Worm (Caenorhabditis elegans) whole organism, mixed stage, embryonic: ENCODE data around the gene nex-4.
"Not testable (repeated sequence)": the region's sequence is repeated elsewhere in the genome, so short reads cannot be mapped to it uniquely, and the experiment has no call there.

ENCODE experiments used
- M03D4.4 ChIP-seq: sonication (generic microtip); optimal IDR thresholded peaks from 2 replicates; lab custom pipeline; 2017; ENCODE audit warnings: mild to moderate bottlenecking, missing genetic modification characterization, missing compliant biosample characterization
- bed-3 ChIP-seq: fragments of 200-800 bp; sonication (Bioruptor generic); optimal IDR thresholded peaks from 3 replicates; lab custom pipeline; 2018; ENCODE audit warnings: mild to moderate bottlenecking, missing genetic modification characterization, moderate library complexity, missing compliant biosample characterization
- blmp-1 ChIP-seq: fragments of 150-350 bp; optimal IDR thresholded peaks from 2 replicates; lab custom pipeline; 2014; ENCODE audit warnings: missing biosample characterization, missing genetic modification characterization
- ceh-39 ChIP-seq: fragments of 150-350 bp; optimal IDR thresholded peaks from 2 replicates; lab custom pipeline; 2014; ENCODE audit warnings: missing biosample characterization, missing genetic modification characterization
- ceh-83 ChIP-seq: fragments of 200-800 bp; sonication (Bioruptor generic); optimal IDR thresholded peaks from 2 replicates; lab custom pipeline; 2018; ENCODE audit warnings: mild to moderate bottlenecking, missing genetic modification characterization, missing compliant biosample characterization
- ces-1 ChIP-seq: fragments of 150-350 bp; optimal IDR thresholded peaks from 2 replicates; lab custom pipeline; 2014; ENCODE audit warnings: missing biosample characterization, missing genetic modification reagents, missing genetic modification characterization
- cnd-1 ChIP-seq: fragments of 200-800 bp; sonication (Bioruptor generic); optimal IDR thresholded peaks from 2 replicates; lab custom pipeline; 2018; ENCODE audit warnings: mild to moderate bottlenecking, missing genetic modification characterization, missing compliant biosample characterization
- drap-1 ChIP-seq: fragments of 200-800 bp; sonication (Bioruptor generic); optimal IDR thresholded peaks from 3 replicates; lab custom pipeline; 2018; ENCODE audit warnings: mild to moderate bottlenecking, missing genetic modification characterization, missing compliant biosample characterization
- elt-1 ChIP-seq: sonication (generic microtip); optimal IDR thresholded peaks from 2 replicates; lab custom pipeline; 2017; ENCODE audit warnings: missing genetic modification characterization, mild to moderate bottlenecking, missing compliant biosample characterization, antibody characterized with exemption, moderate library complexity, borderline replicate concordance; ENCODE audit not compliant: insufficient read depth
- elt-3 ChIP-seq: fragments of 150-350 bp; optimal IDR thresholded peaks from 2 replicates; lab custom pipeline; 2014; ENCODE audit warnings: missing biosample characterization, missing genetic modification characterization
- flh-1 ChIP-seq: fragments of 200-800 bp; sonication (Bioruptor generic); optimal IDR thresholded peaks from 2 replicates; lab custom pipeline; 2018; ENCODE audit warnings: mild to moderate bottlenecking, missing genetic modification characterization, moderate library complexity, missing compliant biosample characterization
- ham-2 ChIP-seq: fragments of 200-800 bp; sonication (Bioruptor generic); optimal IDR thresholded peaks from 2 replicates; lab custom pipeline; 2018; ENCODE audit warnings: mild to moderate bottlenecking, missing genetic modification characterization, missing compliant biosample characterization
- hlh-1 ChIP-seq: fragments of 150-350 bp; optimal IDR thresholded peaks from 2 replicates; lab custom pipeline; 2014; ENCODE audit warnings: missing biosample characterization, missing genetic modification reagents, missing genetic modification characterization
- lin-32 ChIP-seq: fragments of 200-800 bp; sonication (Bioruptor generic); optimal IDR thresholded peaks from 2 replicates; lab custom pipeline; 2018; ENCODE audit warnings: mild to moderate bottlenecking, missing genetic modification characterization, missing compliant biosample characterization
- lsy-2 ChIP-seq: fragments of 150-350 bp; optimal IDR thresholded peaks from 2 replicates; lab custom pipeline; 2014; ENCODE audit warnings: missing biosample characterization, missing genetic modification characterization
- mab-5 ChIP-seq: fragments of 150-350 bp; optimal IDR thresholded peaks from 2 replicates; lab custom pipeline; 2014; ENCODE audit warnings: missing biosample characterization, missing genetic modification characterization
- mep-1 ChIP-seq: fragments of 150-350 bp; optimal IDR thresholded peaks from 2 replicates; lab custom pipeline; 2017; ENCODE audit warnings: missing biosample characterization, missing genetic modification reagents, missing genetic modification characterization, inconsistent platforms
- mls-2 ChIP-seq: sonication (generic microtip); optimal IDR thresholded peaks from 2 replicates; lab custom pipeline; 2016; ENCODE audit warnings: mild to moderate bottlenecking, missing genetic modification characterization, moderate library complexity, missing compliant biosample characterization
- nhr-12 ChIP-seq: fragments of 150-350 bp; optimal IDR thresholded peaks from 2 replicates; lab custom pipeline; 2014; ENCODE audit warnings: missing biosample characterization, missing genetic modification characterization
- nhr-2 ChIP-seq: fragments of 150-350 bp; optimal IDR thresholded peaks from 2 replicates; lab custom pipeline; 2014; ENCODE audit warnings: missing biosample characterization, missing genetic modification characterization
- nhr-237 ChIP-seq: fragments of 150-350 bp; optimal IDR thresholded peaks from 2 replicates; lab custom pipeline; 2014; ENCODE audit warnings: missing biosample characterization, missing genetic modification characterization
- nhr-28 ChIP-seq: fragments of 150-350 bp; optimal IDR thresholded peaks from 2 replicates; lab custom pipeline; 2014; ENCODE audit warnings: missing biosample characterization, missing genetic modification characterization
- nhr-76 ChIP-seq: sonication (generic microtip); optimal IDR thresholded peaks from 2 replicates; lab custom pipeline; 2017; ENCODE audit warnings: missing biosample characterization, missing genetic modification characterization
- sem-2 ChIP-seq: fragments of 200-800 bp; sonication (Bioruptor generic); optimal IDR thresholded peaks from 2 replicates; lab custom pipeline; 2018; ENCODE audit warnings: mild to moderate bottlenecking, missing genetic modification characterization, missing compliant biosample characterization
- snpc-4 ChIP-seq: fragments of 150-350 bp; optimal IDR thresholded peaks from 2 replicates; lab custom pipeline; 2014; ENCODE audit warnings: missing biosample characterization, missing genetic modification characterization
- sptf-1 ChIP-seq: sonication (generic microtip); optimal IDR thresholded peaks from 2 replicates; lab custom pipeline; 2017; ENCODE audit warnings: mild to moderate bottlenecking, missing genetic modification characterization, moderate library complexity, missing compliant biosample characterization
- tbx-8 ChIP-seq: fragments of 200-800 bp; sonication (Bioruptor generic); optimal IDR thresholded peaks from 2 replicates; lab custom pipeline; 2018; ENCODE audit warnings: mild to moderate bottlenecking, missing genetic modification characterization, moderate library complexity, missing compliant biosample characterization
- unc-120 ChIP-seq: sonication (generic microtip); optimal IDR thresholded peaks from 2 replicates; lab custom pipeline; 2017; ENCODE audit warnings: missing genetic modification characterization, missing compliant biosample characterization; ENCODE audit not compliant: poor library complexity, severe bottlenecking
- unc-39 ChIP-seq: fragments of 150-350 bp; optimal IDR thresholded peaks from 2 replicates; lab custom pipeline; 2014; ENCODE audit warnings: missing biosample characterization, missing genetic modification characterization
- unc-62 ChIP-seq: fragments of 150-350 bp; optimal IDR thresholded peaks from 2 replicates; lab custom pipeline; 2014; ENCODE audit warnings: missing biosample characterization, missing genetic modification reagents, missing genetic modification characterization
- zip-8 ChIP-seq: fragments of 150-350 bp; optimal IDR thresholded peaks from 2 replicates; lab custom pipeline; 2014; ENCODE audit warnings: missing biosample characterization, missing genetic modification characterization

Gene nex-4

ce11 chrV:4891305-4891704, 40.1 kb downstream of the nex-4 start:
- no peak for TF ChIP-seq ceh-39 (tag; lab: Kevin White, UChicago)

ce11 chrV:4894971-4895370, 43.7 kb downstream of the nex-4 start, which contains the start of gene ugt-11:
ugt-11 (minus strand) TSS chrV:4895071.
- TF ChIP-seq nhr-76 (tag; lab: Kevin White, UChicago) (no peak), cnd-1 (no peak)

- no peak for TF ChIP-seq flh-1 (GFP tag; lab: Kevin White, UChicago)
- no peak for TF ChIP-seq mls-2 (tag; lab: Kevin White, UChicago)
- no peak for TF ChIP-seq mab-5
- no peak for TF ChIP-seq bed-3 (GFP tag; lab: Kevin White, UChicago)
- no peak for TF ChIP-seq ceh-39 (tag; lab: Kevin White, UChicago)
- TF ChIP-seq sptf-1 (tag; lab: Kevin White, UChicago): no peak
- no peak for TF ChIP-seq elt-1
These were observed 44.5 kb downstream of the nex-4 start, which contains the start of gene ugt-9 for ce11 chrV:4895744-4896143. ugt-9 (plus strand) TSS chrV:4896048.

ce11 chrV:4900020-4900419, 48.8 kb downstream of the nex-4 start, which contains the start of gene ugt-10:
ugt-10 (minus strand) TSS chrV:4900120.
- TF ChIP-seq elt-3 (tag; lab: Kevin White, UChicago); unc-120; mep-1: not testable (repeated sequence)

- TF ChIP-seq ham-2 (GFP tag; lab: Kevin White, UChicago): no peak
- no peak for TF ChIP-seq cnd-1
- TF ChIP-seq nhr-28 (tag; lab: Kevin White, UChicago): no peak
- no peak for TF ChIP-seq mep-1
- no peak for TF ChIP-seq sem-2 (GFP tag; lab: Kevin White, UChicago)
- no peak for TF ChIP-seq nhr-76 (tag; lab: Kevin White, UChicago)
- no peak for TF ChIP-seq tbx-8 (GFP tag; lab: Kevin White, UChicago)
- TF ChIP-seq flh-1 (GFP tag; lab: Kevin White, UChicago): no peak
- TF ChIP-seq ces-1 (GFP tag; lab: Kevin White, UChicago): no peak
These were observed 49.8 kb downstream of the nex-4 start, which contains the start of gene ugt-67 for ce11 chrV:4901074-4901473. ugt-67 (plus strand) TSS chrV:4901374.

ce11 chrV:4903696-4904095, 52.5 kb downstream of the nex-4 start, which contains the start of gene ugt-8:
ugt-8 (plus strand) TSS chrV:4903930.
- TF ChIP-seq nhr-2 (tag; lab: Kevin White, UChicago) (no peak), ceh-39 (tag; lab: Kevin White, UChicago) (no peak), cnd-1 (no peak), mls-2 (tag; lab: Kevin White, UChicago) (no peak), elt-1 (no peak), lsy-2 (tag; lab: Kevin White, UChicago) (no peak), flh-1 (GFP tag; lab: Kevin White, UChicago) (no peak), snpc-4 (no peak), hlh-1 (no peak)

ce11 chrV:4905953-4906352, 54.7 kb downstream of the nex-4 start, which contains the start of gene ugt-14:
ugt-14 (plus strand) TSS chrV:4906253.
- no peak for TF ChIP-seq ces-1 (GFP tag; lab: Kevin White, UChicago)
- no peak for TF ChIP-seq bed-3 (GFP tag; lab: Kevin White, UChicago)
- TF ChIP-seq nhr-12 (tag; lab: Kevin White, UChicago): no peak
- TF ChIP-seq mab-5: no peak
- TF ChIP-seq unc-39: no peak
- no peak for TF ChIP-seq hlh-1
- TF ChIP-seq M03D4.4 (tag; lab: Kevin White, UChicago): no peak
- TF ChIP-seq nhr-28 (tag; lab: Kevin White, UChicago): no peak
- no peak for TF ChIP-seq zip-8 (tag; lab: Kevin White, UChicago)
- TF ChIP-seq lin-32 (GFP tag; lab: Kevin White, UChicago): no peak
- TF ChIP-seq tbx-8 (GFP tag; lab: Kevin White, UChicago): no peak
- TF ChIP-seq sem-2 (GFP tag; lab: Kevin White, UChicago): no peak
- TF ChIP-seq ceh-83 (GFP tag; lab: Kevin White, UChicago): no peak
- TF ChIP-seq unc-62 (GFP tag; lab: Kevin White, UChicago): no peak
- no peak for TF ChIP-seq nhr-237 (tag; lab: Kevin White, UChicago)
- no peak for TF ChIP-seq mls-2 (tag; lab: Kevin White, UChicago)
- no peak for TF ChIP-seq ham-2 (GFP tag; lab: Kevin White, UChicago)
- TF ChIP-seq drap-1 (GFP tag; lab: Kevin White, UChicago): no peak
- no peak for TF ChIP-seq nhr-76 (tag; lab: Kevin White, UChicago)
- TF ChIP-seq blmp-1 (tag; lab: Kevin White, UChicago): no peak
